Fruit fly (Drosophila melanogaster) whole organism, embryonic: Measurements from ENCODE around the gene beat-VI.
A peak's percentile ranks its signal among the peaks of the same experiment; 100 is the strongest.

Experiments
- ATbp ChIP-seq: fragments of 200-800 bp; sonication (Bioruptor generic); optimal IDR thresholded peaks from 2 replicates; lab custom pipeline; 2017; ENCODE audit warnings: missing biosample characterization, mild to moderate bottlenecking, missing genetic modification characterization, missing genetic modification reagents
- Antp ChIP-seq: fragments of 200-800 bp; sonication (Bioruptor generic); optimal IDR thresholded peaks from 3 replicates; lab custom pipeline; 2016; ENCODE audit warnings: missing biosample characterization, missing genetic modification characterization
- Atf3 ChIP-seq: fragments of 200-800 bp; sonication (Bioruptor generic); optimal IDR thresholded peaks from 3 replicates; lab custom pipeline; 2016; ENCODE audit warnings: missing biosample characterization, missing genetic modification characterization
- Atf6 ChIP-seq: fragments of 200-800 bp; sonication (Bioruptor generic); IDR thresholded peaks from 2 replicates; pipeline ENCODE4 v1.3.6; 2022; ENCODE audit warnings: missing biosample characterization, missing genetic modification characterization
- CG10267 ChIP-seq: fragments of 200-800 bp; sonication (Bioruptor generic); optimal IDR thresholded peaks from 2 replicates; lab custom pipeline; 2018; ENCODE audit warnings: missing biosample characterization, mild to moderate bottlenecking, missing genetic modification characterization, moderate library complexity
- CG10366 ChIP-seq: fragments of 200-800 bp; sonication (Bioruptor generic); IDR thresholded peaks from 2 replicates; pipeline ENCODE4 v1.3.6; 2022; ENCODE audit warnings: missing biosample characterization, missing genetic modification characterization
- CG10543 ChIP-seq: fragments of 200-800 bp; sonication (Bioruptor generic); optimal IDR thresholded peaks from 3 replicates; lab custom pipeline; 2017; ENCODE audit warnings: missing biosample characterization, mild to moderate bottlenecking, missing genetic modification characterization, moderate library complexity
- CG12071 ChIP-seq: fragments of 200-800 bp; sonication (Bioruptor generic); optimal IDR thresholded peaks from 3 replicates; lab custom pipeline; 2018; ENCODE audit warnings: missing biosample characterization, mild to moderate bottlenecking, missing genetic modification characterization
- CG15514 ChIP-seq: fragments of 200-800 bp; sonication (Bioruptor generic); optimal IDR thresholded peaks from 3 replicates; lab custom pipeline; 2017; ENCODE audit warnings: missing biosample characterization, missing genetic modification characterization, mild to moderate bottlenecking, moderate library complexity, missing genetic modification reagents
- CG16779 ChIP-seq: fragments of 200-800 bp; sonication (Bioruptor generic); IDR thresholded peaks from 2 replicates; pipeline ENCODE4 v1.3.6; 2022; ENCODE audit warnings: missing biosample characterization, missing genetic modification characterization
- CG16813 ChIP-seq: fragments of 200-800 bp; sonication (Bioruptor generic); IDR thresholded peaks from 3 replicates; pipeline ENCODE4 v1.3.6; 2022; ENCODE audit warnings: missing biosample characterization, missing genetic modification characterization; ENCODE audit not compliant: partially characterized antibody
- CG17328 ChIP-seq: fragments of 200-800 bp; sonication (Bioruptor generic); IDR thresholded peaks from 2 replicates; pipeline ENCODE4 v1.3.6; 2022; ENCODE audit warnings: missing biosample characterization, missing genetic modification characterization
- CG1832 ChIP-seq: fragments of 200-800 bp; sonication (Bioruptor generic); optimal IDR thresholded peaks from 2 replicates; lab custom pipeline; 2017; ENCODE audit warnings: missing biosample characterization, mild to moderate bottlenecking, missing genetic modification characterization, inconsistent platforms
- CG30403 ChIP-seq: fragments of 200-800 bp; sonication (Bioruptor generic); optimal IDR thresholded peaks from 3 replicates; lab custom pipeline; 2016; ENCODE audit warnings: missing biosample characterization, missing genetic modification characterization
- CG31365 ChIP-seq: fragments of 200-800 bp; sonication (Bioruptor generic); optimal IDR thresholded peaks from 2 replicates; lab custom pipeline; 2018; ENCODE audit warnings: missing biosample characterization, mild to moderate bottlenecking, missing genetic modification characterization
- CG42726 ChIP-seq: fragments of 200-800 bp; sonication (Bioruptor generic); IDR thresholded peaks from 2 replicates; pipeline ENCODE4 v1.3.6; 2022; ENCODE audit warnings: missing biosample characterization, missing genetic modification characterization; ENCODE audit not compliant: partially characterized antibody
- CG4617 ChIP-seq: fragments of 200-800 bp; sonication (Bioruptor generic); optimal IDR thresholded peaks from 3 replicates; lab custom pipeline; 2016; ENCODE audit warnings: missing biosample characterization, missing genetic modification characterization, borderline replicate concordance
- CG6854 ChIP-seq: fragments of 200-800 bp; sonication (Bioruptor generic); optimal IDR thresholded peaks from 3 replicates; lab custom pipeline; 2017; ENCODE audit warnings: missing biosample characterization, mild to moderate bottlenecking, missing genetic modification characterization
- CG7556 ChIP-seq: fragments of 200-800 bp; sonication (Bioruptor generic); optimal IDR thresholded peaks from 2 replicates; lab custom pipeline; 2017; ENCODE audit warnings: missing biosample characterization, mild to moderate bottlenecking, missing genetic modification characterization
- CG8281 ChIP-seq: fragments of 200-800 bp; sonication (Bioruptor generic); optimal IDR thresholded peaks from 2 replicates; lab custom pipeline; 2018; ENCODE audit warnings: missing biosample characterization, mild to moderate bottlenecking, missing genetic modification characterization, moderate library complexity
- CG9727 ChIP-seq: fragments of 200-800 bp; sonication (Bioruptor generic); optimal IDR thresholded peaks from 3 replicates; lab custom pipeline; 2017; ENCODE audit warnings: missing biosample characterization, mild to moderate bottlenecking, missing genetic modification characterization
- Dbx ChIP-seq: fragments of 200-800 bp; sonication (Bioruptor generic); IDR thresholded peaks from 3 replicates; pipeline ENCODE4 v1.3.6; 2022; ENCODE audit warnings: missing biosample characterization, missing genetic modification characterization
- Doc3 ChIP-seq: fragments of 200-800 bp; sonication (Bioruptor generic); IDR thresholded peaks from 3 replicates; pipeline ENCODE4 v1.3.6; 2022; ENCODE audit warnings: missing biosample characterization, missing genetic modification characterization; ENCODE audit not compliant: partially characterized antibody
- E2f1 ChIP-seq: fragments of 200-800 bp; sonication (Bioruptor generic); IDR thresholded peaks from 2 replicates; pipeline ENCODE4 v1.3.6; 2022; ENCODE audit warnings: missing biosample characterization, missing genetic modification characterization
- E2f2 ChIP-seq: fragments of 200-800 bp; sonication (Bioruptor generic); IDR thresholded peaks from 2 replicates; pipeline ENCODE4 v1.3.6; 2022; ENCODE audit warnings: missing biosample characterization, missing genetic modification characterization
- Gsc ChIP-seq: fragments of 200-800 bp; sonication (Bioruptor generic); IDR thresholded peaks from 2 replicates; pipeline ENCODE4 v1.3.6; 2022; ENCODE audit warnings: missing biosample characterization, missing genetic modification characterization
- Hmx ChIP-seq: fragments of 200-800 bp; sonication (Bioruptor generic); optimal IDR thresholded peaks from 2 replicates; lab custom pipeline; 2016; ENCODE audit warnings: missing biosample characterization, missing genetic modification characterization
- Sry-β ChIP-seq: fragments of 200-800 bp; sonication (Bioruptor generic); optimal IDR thresholded peaks from 2 replicates; lab custom pipeline; 2018; ENCODE audit warnings: missing biosample characterization, mild to moderate bottlenecking, missing genetic modification characterization, moderate library complexity
- bigmax ChIP-seq: fragments of 200-800 bp; sonication (Bioruptor generic); optimal IDR thresholded peaks from 2 replicates; lab custom pipeline; 2018; ENCODE audit warnings: missing biosample characterization, mild to moderate bottlenecking, missing genetic modification characterization
- chm ChIP-seq: fragments of 200-800 bp; sonication (Bioruptor generic); IDR thresholded peaks from 2 replicates; pipeline ENCODE4 v1.3.6; 2022; ENCODE audit warnings: missing biosample characterization, missing genetic modification characterization
- crp ChIP-seq, 2 experiments: fragments of 200-800 bp; sonication (Bioruptor generic); optimal IDR thresholded peaks; 2 replicates in 1 of 2; 3 replicates in 1 of 2; lab custom pipeline; 2017; ENCODE audit warnings: missing biosample characterization in 2 of 2, missing genetic modification characterization in 2 of 2, mild to moderate bottlenecking in 1 of 2, moderate library complexity in 1 of 2
- danr ChIP-seq: fragments of 200-800 bp; sonication (Bioruptor generic); IDR thresholded peaks from 2 replicates; pipeline ENCODE4 v1.3.6; 2022; ENCODE audit warnings: missing biosample characterization, missing genetic modification characterization
- dimm ChIP-seq: fragments of 200-800 bp; sonication (Bioruptor generic); IDR thresholded peaks from 2 replicates; pipeline ENCODE4 v1.3.6; 2022; ENCODE audit warnings: missing biosample characterization, missing genetic modification characterization
- dm ChIP-seq: fragments of 200-800 bp; sonication (Bioruptor generic); optimal IDR thresholded peaks from 3 replicates; lab custom pipeline; 2016; ENCODE audit warnings: missing biosample characterization, missing genetic modification characterization
- dmrt99B ChIP-seq: fragments of 200-800 bp; sonication (Bioruptor generic); optimal IDR thresholded peaks from 2 replicates; lab custom pipeline; 2018; ENCODE audit warnings: missing biosample characterization, mild to moderate bottlenecking, missing genetic modification characterization, moderate library complexity
- dpn ChIP-seq, 2 experiments: fragments of 200-800 bp; sonication (Bioruptor generic); optimal IDR thresholded peaks; 3 replicates each; lab custom pipeline; 2016; ENCODE audit warnings: missing biosample characterization in 2 of 2, missing genetic modification characterization in 2 of 2
- dysf ChIP-seq: fragments of 200-800 bp; sonication (Bioruptor generic); IDR thresholded peaks from 3 replicates; pipeline ENCODE4 v1.3.6; 2022; ENCODE audit warnings: missing biosample characterization, missing genetic modification characterization
- ems ChIP-seq: fragments of 200-800 bp; sonication (Bioruptor generic); optimal IDR thresholded peaks from 3 replicates; lab custom pipeline; 2016; ENCODE audit warnings: missing biosample characterization, missing genetic modification characterization
- esg ChIP-seq: fragments of 200-800 bp; sonication (Bioruptor generic); conservative IDR thresholded peaks from 2 replicates; pipeline ENCODE4 v1.3.6; 2022; ENCODE audit warnings: missing biosample characterization, missing genetic modification characterization
- ewg ChIP-seq: fragments of 200-800 bp; sonication (Bioruptor generic); optimal IDR thresholded peaks from 3 replicates; lab custom pipeline; 2017; ENCODE audit warnings: mild to moderate bottlenecking, missing biosample characterization, missing genetic modification reagents, missing genetic modification characterization
- grau ChIP-seq: fragments of 200-800 bp; optimal IDR thresholded peaks from 3 replicates; lab custom pipeline; 2019; ENCODE audit warnings: missing biosample characterization, mild to moderate bottlenecking, missing genetic modification characterization, moderate library complexity
- ken ChIP-seq: fragments of 200-800 bp; sonication (Bioruptor generic); IDR thresholded peaks from 3 replicates; pipeline ENCODE4 v1.3.6; 2022; ENCODE audit warnings: missing biosample characterization, missing genetic modification characterization
- klu ChIP-seq: fragments of 200-800 bp; sonication (Bioruptor generic); IDR thresholded peaks from 2 replicates; pipeline ENCODE4 v1.3.6; 2022; ENCODE audit warnings: missing biosample characterization, missing genetic modification characterization
- lab ChIP-seq: fragments of 200-800 bp; sonication (Bioruptor generic); optimal IDR thresholded peaks from 3 replicates; lab custom pipeline; 2017; ENCODE audit warnings: missing biosample characterization, missing genetic modification characterization, mild to moderate bottlenecking, moderate library complexity, missing genetic modification reagents
- lmd ChIP-seq: fragments of 200-800 bp; sonication (Bioruptor generic); IDR thresholded peaks from 2 replicates; pipeline ENCODE4 v1.3.6; 2022; ENCODE audit warnings: missing biosample characterization, missing genetic modification characterization
- nmo ChIP-seq: fragments of 200-800 bp; sonication (Bioruptor generic); optimal IDR thresholded peaks from 2 replicates; lab custom pipeline; 2018; ENCODE audit warnings: missing biosample characterization, mild to moderate bottlenecking, missing genetic modification characterization, moderate library complexity
- pho ChIP-seq: fragments of 200-800 bp; sonication (Bioruptor generic); optimal IDR thresholded peaks from 2 replicates; lab custom pipeline; 2016; ENCODE audit warnings: missing biosample characterization, missing genetic modification characterization
- ranshi ChIP-seq: fragments of 200-800 bp; sonication (Bioruptor generic); IDR thresholded peaks from 2 replicates; pipeline ENCODE4 v1.3.6; 2022; ENCODE audit warnings: missing biosample characterization, missing genetic modification characterization
- row ChIP-seq: fragments of 200-800 bp; sonication (Bioruptor generic); IDR thresholded peaks from 3 replicates; pipeline ENCODE4 v1.3.6; 2022; ENCODE audit warnings: missing biosample characterization, missing genetic modification characterization
- vvl ChIP-seq: fragments of 200-800 bp; sonication (Bioruptor generic); IDR thresholded peaks from 2 replicates; pipeline ENCODE4 v1.3.6; 2022; ENCODE audit warnings: missing biosample characterization, missing genetic modification characterization
- yki ChIP-seq: fragments of >200 bp; optimal IDR thresholded peaks from 3 replicates; lab custom pipeline; 2018

beat-VI gene

DNA sequence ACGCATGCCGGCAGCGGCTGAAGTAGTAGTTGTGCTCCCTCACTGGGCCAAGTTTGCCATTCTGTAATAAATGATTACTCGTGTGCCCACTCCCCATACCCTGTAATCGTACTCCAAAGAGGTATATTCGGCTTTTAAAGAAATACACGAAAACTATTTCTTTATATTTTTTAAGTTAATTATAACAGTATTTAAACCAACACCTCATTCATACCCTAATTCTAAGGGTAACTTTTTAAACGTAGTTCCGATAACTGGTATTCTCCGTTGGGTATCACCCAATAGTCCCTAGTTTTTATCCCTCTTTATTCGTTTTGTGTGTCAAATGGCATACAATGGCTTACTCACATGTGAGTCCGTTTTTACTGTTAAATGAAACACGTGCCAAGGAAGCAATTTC, 40.4 kb upstream of the beat-VI start (continued):
- TF ChIP-seq grau (tag; lab: Kevin White, UChicago) = peak; percentile 19
- no peak for TF ChIP-seq CG16813 (GFP tag; lab: Robert Waterston, UW)
- TF ChIP-seq CG15514 = no peak
- 0 out of 2 replicates have a peak, but pooled peaks have one; percentile 18 for TF ChIP-seq E2f2 (GFP tag; lab: Robert Waterston, UW)
- 0 out of 2 replicates have a peak, but pooled peaks have one; percentile 39 for TF ChIP-seq klu (GFP tag; lab: Robert Waterston, UW)
- peak; percentile 36; the same call in 1 of the 2 replicates for TF ChIP-seq E2f1 (GFP tag; lab: Robert Waterston, UW)
- no peak for TF ChIP-seq Hmx (GFP tag; lab: Kevin White, UChicago)
- TF ChIP-seq yki (lab: Kevin White, UChicago) = no peak
- TF ChIP-seq CG10366 (GFP tag; lab: Robert Waterston, UW) = peak; percentile 40; the same call in 1 of the 2 replicates
- no peak for TF ChIP-seq CG30403 (GFP tag; lab: Kevin White, UChicago)
- peak; percentile 50; the same call in 1 of the 2 replicates for TF ChIP-seq Atf6 (GFP tag; lab: Robert Waterston, UW)
- TF ChIP-seq CG12071 = no peak
- TF ChIP-seq row (GFP tag; lab: Robert Waterston, UW) = peak; percentile 66
- no peak for TF ChIP-seq CG10267
- TF ChIP-seq CG7556 (GFP tag; lab: Kevin White, UChicago) = no peak
- no peak for TF ChIP-seq CG1832 (GFP tag; lab: Kevin White, UChicago)
- TF ChIP-seq CG4617 (GFP tag; lab: Kevin White, UChicago) = no peak
- peak; percentile 49; the same call in 1 of the 2 replicates for TF ChIP-seq lmd
- TF ChIP-seq Doc3 (GFP tag; lab: Robert Waterston, UW) = no peak
- TF ChIP-seq CG42726 = no peak
- TF ChIP-seq Sry-β (GFP tag; lab: Kevin White, UChicago) = no peak
- TF ChIP-seq CG31365 (tag; lab: Kevin White, UChicago) = no peak
- TF ChIP-seq ems = no peak
- TF ChIP-seq Dbx (GFP tag; lab: Robert Waterston, UW) = 0 out of 3 replicates have a peak, but pooled peaks have one; percentile 33
- peak; percentile 33; the same call in 1 of the 2 replicates for TF ChIP-seq esg
- no peak for TF ChIP-seq CG10543 (GFP tag; lab: Kevin White, UChicago)
- TF ChIP-seq ewg (GFP tag; lab: Kevin White, UChicago) = no peak
- no peak for TF ChIP-seq Gsc (GFP tag; lab: Robert Waterston, UW)
- TF ChIP-seq ATbp (GFP tag; lab: Kevin White, UChicago) = no peak
- no peak for TF ChIP-seq bigmax
- TF ChIP-seq Atf3 (GFP tag; lab: Kevin White, UChicago) = no peak
- no peak for TF ChIP-seq ken (GFP tag; lab: Robert Waterston, UW)
- TF ChIP-seq dm (GFP tag; lab: Kevin White, UChicago) = no peak
- no peak for TF ChIP-seq pho
- TF ChIP-seq ranshi (GFP tag; lab: Robert Waterston, UW) = 0 out of 2 replicates have a peak, but pooled peaks have one; percentile 42
- TF ChIP-seq CG16779 (GFP tag; lab: Robert Waterston, UW) = no peak
- no peak for TF ChIP-seq CG8281 (tag; lab: Kevin White, UChicago)
- peak; percentile 68; the same call in 1 of the 2 replicates for TF ChIP-seq vvl (GFP tag; lab: Robert Waterston, UW)
- TF ChIP-seq dpn (GFP tag; optimal IDR thresholded peaks at IDR 0.05; lab: Kevin White, UChicago) = no peak
- TF ChIP-seq CG9727 (GFP tag; lab: Kevin White, UChicago) = no peak
- no peak for TF ChIP-seq Antp
- no peak for TF ChIP-seq dimm (GFP tag; lab: Robert Waterston, UW)
- no peak for TF ChIP-seq CG6854 (GFP tag; lab: Kevin White, UChicago)
- TF ChIP-seq dysf (GFP tag; lab: Robert Waterston, UW) = peak; percentile 62; the same call in 2 of the 3 replicates
- no peak for TF ChIP-seq chm (GFP tag; lab: Robert Waterston, UW)
- peak; percentile 24 for TF ChIP-seq dmrt99B (tag; lab: Kevin White, UChicago)
- no peak for TF ChIP-seq crp (GFP tag; optimal IDR thresholded peaks at IDR 0.05; lab: Kevin White, UChicago)
- no peak for TF ChIP-seq nmo (GFP tag; lab: Kevin White, UChicago)
- TF ChIP-seq danr = no peak
- TF ChIP-seq lab (GFP tag; lab: Kevin White, UChicago) = peak; percentile 32
- TF ChIP-seq CG17328 (GFP tag; lab: Robert Waterston, UW) = 0 out of 2 replicates have a peak, but pooled peaks have one; percentile 18
